Worm (Caenorhabditis elegans) whole organism, young adult: ENCODE results near the gene nrde-3.

Experiments used
- B0019.2 ChIP-seq: fragments of 200-800 bp; sonication (Bioruptor generic); conservative IDR thresholded peaks from 2 replicates; pipeline ENCODE4 v1.3.6; 2022; ENCODE audit warnings: missing genetic modification reagents, missing genetic modification characterization, missing compliant biosample characterization
- B0035.1 ChIP-seq: sonication (generic microtip); optimal IDR thresholded peaks from 2 replicates; lab custom pipeline; 2016; ENCODE audit warnings: missing genetic modification characterization, mild to moderate bottlenecking, missing compliant biosample characterization, missing genotype, missing genetic modification reagents
- B0336.3 ChIP-seq: fragments of 200-800 bp; sonication (Bioruptor generic); IDR thresholded peaks from 2 replicates; pipeline ENCODE4 v1.3.6; 2022; ENCODE audit warnings: missing genetic modification characterization, missing compliant biosample characterization
- F10E7.11 ChIP-seq: sonication (generic microtip); optimal IDR thresholded peaks from 2 replicates; lab custom pipeline; 2017; ENCODE audit warnings: mild to moderate bottlenecking, missing genetic modification characterization, moderate library complexity, missing compliant biosample characterization
- F22D6.2 ChIP-seq: sonication (generic microtip); optimal IDR thresholded peaks from 2 replicates; lab custom pipeline; 2016; ENCODE audit warnings: mild to moderate bottlenecking, missing genetic modification characterization, missing compliant biosample characterization
- F37B4.10 ChIP-seq: fragments of 200-800 bp; sonication (Bioruptor generic); IDR thresholded peaks from 2 replicates; pipeline ENCODE4 v1.3.6; 2022; ENCODE audit warnings: missing genetic modification characterization, missing compliant biosample characterization
- F49E8.2 ChIP-seq: sonication (generic microtip); optimal IDR thresholded peaks from 3 replicates; lab custom pipeline; 2017; ENCODE audit warnings: missing genetic modification characterization, mild to moderate bottlenecking, missing compliant biosample characterization, antibody characterized with exemption, moderate library complexity; ENCODE audit not compliant: insufficient read depth
- F52B5.7 ChIP-seq: sonication (generic microtip); optimal IDR thresholded peaks from 2 replicates; lab custom pipeline; 2016; ENCODE audit warnings: mild to moderate bottlenecking, missing genetic modification characterization, missing compliant biosample characterization
- K11D2.4 ChIP-seq: fragments of 200-800 bp; sonication (Bioruptor generic); IDR thresholded peaks from 2 replicates; pipeline ENCODE4 v1.3.6; 2022; ENCODE audit warnings: missing genetic modification reagents, missing genetic modification characterization, missing compliant biosample characterization
- Y53G8AR.9 ChIP-seq: fragments of 200-800 bp; sonication (Bioruptor generic); conservative IDR thresholded peaks from 2 replicates; pipeline ENCODE4 v1.3.6; 2022; ENCODE audit warnings: missing genetic modification reagents, missing genetic modification characterization, missing compliant biosample characterization
- Y56A3A.18 ChIP-seq: fragments of 200-800 bp; sonication (Bioruptor generic); IDR thresholded peaks from 2 replicates; pipeline ENCODE4 v1.3.6; 2022; ENCODE audit warnings: missing genetic modification reagents, missing genetic modification characterization, missing compliant biosample characterization
- ZK185.1 ChIP-seq: sonication (generic microtip); optimal IDR thresholded peaks from 2 replicates; lab custom pipeline; 2016; ENCODE audit warnings: mild to moderate bottlenecking, missing genetic modification characterization, missing compliant biosample characterization; ENCODE audit not compliant: poor library complexity, severe bottlenecking
- ama-1 ChIP-seq, 3 experiments: fragments of 150-350 bp in 1 of 3; sonication (generic microtip) in 2 of 3; optimal IDR thresholded peaks; 2 replicates each; lab custom pipeline; 2014 to 2018; ENCODE audit warnings: missing biosample characterization in 2 of 3, missing genetic modification characterization in 2 of 3, missing genetic modification reagents in 2 of 3
- athp-1 ChIP-seq: sonication (generic microtip); optimal IDR thresholded peaks from 2 replicates; lab custom pipeline; 2017; ENCODE audit warnings: mild to moderate bottlenecking, missing genetic modification characterization, missing compliant biosample characterization
- attf-5 ChIP-seq: fragments of 200-800 bp; sonication (Bioruptor generic); optimal IDR thresholded peaks from 2 replicates; lab custom pipeline; 2018; ENCODE audit warnings: mild to moderate bottlenecking, missing genetic modification characterization, missing compliant biosample characterization
- bed-1 ChIP-seq: fragments of 200-800 bp; sonication (Bioruptor generic); IDR thresholded peaks from 2 replicates; pipeline ENCODE4 v1.3.6; 2022; ENCODE audit warnings: missing genetic modification reagents, missing genetic modification characterization, missing compliant biosample characterization
- ccch-3 ChIP-seq: fragments of 200-800 bp; sonication (Bioruptor generic); optimal IDR thresholded peaks from 2 replicates; lab custom pipeline; 2018; ENCODE audit warnings: mild to moderate bottlenecking, missing genetic modification characterization, missing compliant biosample characterization
- cebp-2 ChIP-seq: fragments of 200-800 bp; sonication (Bioruptor generic); IDR thresholded peaks from 2 replicates; pipeline ENCODE4 v1.3.6; 2022; ENCODE audit warnings: missing genetic modification characterization, missing compliant biosample characterization
- ceh-58 ChIP-seq: fragments of 200-800 bp; sonication (Bioruptor generic); IDR thresholded peaks from 2 replicates; pipeline ENCODE4 v1.3.6; 2022; ENCODE audit warnings: missing genetic modification characterization, missing compliant biosample characterization
- efl-1 ChIP-seq: fragments of 150-350 bp; optimal IDR thresholded peaks from 2 replicates; lab custom pipeline; 2014; ENCODE audit warnings: missing biosample characterization, missing genetic modification reagents, missing genetic modification characterization
- egl-18 ChIP-seq: fragments of 200-800 bp; sonication (Bioruptor generic); IDR thresholded peaks from 2 replicates; pipeline ENCODE4 v1.3.6; 2022; ENCODE audit warnings: missing genetic modification reagents, missing genetic modification characterization, missing compliant biosample characterization
- hlh-26 ChIP-seq: fragments of 200-800 bp; sonication (Bioruptor generic); conservative IDR thresholded peaks from 2 replicates; pipeline ENCODE4 v1.3.6; 2022; ENCODE audit warnings: missing genetic modification reagents, missing genetic modification characterization, missing compliant biosample characterization
- hmg-20 ChIP-seq: fragments of 200-800 bp; sonication (Bioruptor generic); IDR thresholded peaks from 2 replicates; pipeline ENCODE4 v1.3.6; 2022; ENCODE audit warnings: missing genetic modification reagents, missing genetic modification characterization, missing compliant biosample characterization
- hrde-1 ChIP-seq: sonication (generic microtip); optimal IDR thresholded peaks from 2 replicates; lab custom pipeline; 2016; ENCODE audit warnings: missing genetic modification characterization, mild to moderate bottlenecking, missing compliant biosample characterization, moderate library complexity, missing genotype, missing genetic modification reagents, borderline replicate concordance
- hsf-1 ChIP-seq: fragments of 200-800 bp; sonication (Bioruptor generic); IDR thresholded peaks from 2 replicates; pipeline ENCODE4 v1.3.6; 2022; ENCODE audit warnings: missing genetic modification reagents, missing genetic modification characterization, missing compliant biosample characterization
- lag-1 ChIP-seq: fragments of 200-800 bp; sonication (Bioruptor generic); IDR thresholded peaks from 2 replicates; pipeline ENCODE4 v1.3.6; 2022; ENCODE audit warnings: missing genetic modification reagents, missing genetic modification characterization, missing compliant biosample characterization
- lin-26 ChIP-seq: fragments of 200-800 bp; sonication (Bioruptor generic); IDR thresholded peaks from 2 replicates; pipeline ENCODE4 v1.3.6; 2022; ENCODE audit warnings: missing genetic modification reagents, missing genetic modification characterization, missing compliant biosample characterization
- lin-40 ChIP-seq: sonication (generic microtip); optimal IDR thresholded peaks from 2 replicates; lab custom pipeline; 2016; ENCODE audit warnings: missing genetic modification characterization, mild to moderate bottlenecking, missing compliant biosample characterization, missing genotype, missing genetic modification reagents
- lin-54 ChIP-seq: fragments of 200-800 bp; sonication (Bioruptor generic); optimal IDR thresholded peaks from 2 replicates; lab custom pipeline; 2018; ENCODE audit warnings: mild to moderate bottlenecking, missing genetic modification characterization, missing compliant biosample characterization
- lir-1 ChIP-seq: fragments of 200-800 bp; sonication (Bioruptor generic); conservative IDR thresholded peaks from 2 replicates; pipeline ENCODE4 v1.3.6; 2022; ENCODE audit warnings: missing genetic modification reagents, missing genetic modification characterization, missing compliant biosample characterization
- lsl-1 ChIP-seq: fragments of 200-800 bp; sonication (Bioruptor generic); optimal IDR thresholded peaks from 2 replicates; lab custom pipeline; 2018; ENCODE audit warnings: mild to moderate bottlenecking, missing genetic modification characterization, moderate library complexity, missing compliant biosample characterization
- lsy-27 ChIP-seq: sonication (generic microtip); optimal IDR thresholded peaks from 2 replicates; lab custom pipeline; 2017; ENCODE audit warnings: missing genetic modification characterization, mild to moderate bottlenecking, missing compliant biosample characterization, antibody characterized with exemption, missing genotype, borderline replicate concordance; ENCODE audit not compliant: insufficient read depth
- madf-10 ChIP-seq: sonication (generic microtip); optimal IDR thresholded peaks from 2 replicates; lab custom pipeline; 2016; ENCODE audit warnings: mild to moderate bottlenecking, missing genetic modification characterization, missing compliant biosample characterization
- nfyb-1 ChIP-seq: fragments of 200-800 bp; sonication (Bioruptor generic); IDR thresholded peaks from 2 replicates; pipeline ENCODE4 v1.3.6; 2022; ENCODE audit warnings: missing genetic modification reagents, missing genetic modification characterization, missing compliant biosample characterization
- nhr-27 ChIP-seq: fragments of 200-800 bp; sonication (Bioruptor generic); optimal IDR thresholded peaks from 2 replicates; lab custom pipeline; 2018; ENCODE audit warnings: mild to moderate bottlenecking, missing genetic modification characterization, moderate library complexity, missing compliant biosample characterization
- nhr-80 ChIP-seq: sonication (generic microtip); optimal IDR thresholded peaks from 2 replicates; lab custom pipeline; 2016; ENCODE audit warnings: missing genetic modification characterization, missing compliant biosample characterization
- nhr-90 ChIP-seq: sonication (generic microtip); optimal IDR thresholded peaks from 2 replicates; lab custom pipeline; 2016; ENCODE audit warnings: missing genotype, mild to moderate bottlenecking, missing genetic modification characterization, missing compliant biosample characterization
- rcor-1 ChIP-seq: fragments of 200-800 bp; sonication (Bioruptor generic); IDR thresholded peaks from 2 replicates; pipeline ENCODE4 v1.3.6; 2022; ENCODE audit warnings: missing genetic modification reagents, missing genetic modification characterization, missing compliant biosample characterization
- rec-8 ChIP-seq, 2 experiments: sonication (generic microtip); optimal IDR thresholded peaks; 2 replicates each; lab custom pipeline; 2016; ENCODE audit warnings: mild to moderate bottlenecking in 2 of 2, missing genetic modification characterization in 2 of 2, missing genetic modification reagents in 2 of 2, missing genotype in 2 of 2, missing biosample characterization in 1 of 2, missing compliant biosample characterization in 1 of 2, moderate library complexity in 1 of 2
- snpc-1.1 ChIP-seq: sonication (generic microtip); optimal IDR thresholded peaks from 2 replicates; lab custom pipeline; 2017; ENCODE audit warnings: missing genetic modification characterization, mild to moderate bottlenecking, missing compliant biosample characterization, antibody characterized with exemption, moderate library complexity, missing genotype, missing genetic modification reagents; ENCODE audit not compliant: insufficient read depth
- snpc-3.4 ChIP-seq: sonication (generic microtip); optimal IDR thresholded peaks from 2 replicates; lab custom pipeline; 2017; ENCODE audit warnings: missing genetic modification characterization, mild to moderate bottlenecking, missing compliant biosample characterization, antibody characterized with exemption, moderate library complexity, missing genotype, missing genetic modification reagents
- snpc-4 ChIP-seq, 5 experiments: fragments of 150-350 bp in 1 of 5; sonication (generic microtip) in 4 of 5; optimal IDR thresholded peaks; 2 replicates each; lab custom pipeline; 2014 to 2018; ENCODE audit warnings: missing genetic modification characterization in 5 of 5, missing biosample characterization in 3 of 5, antibody characterized with exemption in 2 of 5, mild to moderate bottlenecking in 2 of 5, missing compliant biosample characterization in 2 of 5, missing genotype in 2 of 5, moderate library complexity in 2 of 5, missing genetic modification reagents in 1 of 5
- tlf-1 ChIP-seq: fragments of 200-800 bp; sonication (Bioruptor generic); optimal IDR thresholded peaks from 2 replicates; lab custom pipeline; 2018; ENCODE audit warnings: mild to moderate bottlenecking, missing genetic modification characterization, missing compliant biosample characterization
- zim-3 ChIP-seq: sonication (generic microtip); optimal IDR thresholded peaks from 2 replicates; lab custom pipeline; 2017; ENCODE audit warnings: mild to moderate bottlenecking, missing genetic modification characterization, moderate library complexity, missing compliant biosample characterization
- ztf-25 ChIP-seq: fragments of 200-800 bp; sonication (Bioruptor generic); IDR thresholded peaks from 2 replicates; pipeline ENCODE4 v1.3.6; 2022; ENCODE audit warnings: missing genetic modification reagents, missing genetic modification characterization, missing compliant biosample characterization

Gene nrde-3

ce11 chrX:410073-410572, 38.1 kb downstream of the nrde-3 start (continued):
- peak; percentile 31 for TF ChIP-seq snpc-3.4
- no peak for TF ChIP-seq ccch-3
- TF ChIP-seq F52B5.7 (tag; lab: Kevin White, UChicago), result peak; percentile 33
- TF ChIP-seq attf-5 (GFP tag; lab: Kevin White, UChicago), result peak; percentile 55
- peak; percentile 47; the same call in 1 of the 2 replicates for TF ChIP-seq hmg-20 (GFP tag; lab: Robert Waterston, UW)
- TF ChIP-seq ztf-25 (GFP tag; lab: Robert Waterston, UW), result peak; percentile 89; the same call in 1 of the 2 replicates
- TF ChIP-seq zim-3 (tag; lab: Kevin White, UChicago), result peak; percentile 53
- no peak for TF ChIP-seq lsy-27
- TF ChIP-seq Y53G8AR.9, result 0 out of 2 replicates have a peak, but pooled peaks have one; percentile 67
- peak; percentile 83 for TF ChIP-seq F22D6.2 (tag; lab: Kevin White, UChicago)
- peak; percentile 76 for TF ChIP-seq rcor-1
- peak; percentile 46 to 84 for TF ChIP-seq rec-8 (tag; optimal IDR thresholded peaks at IDR 0.05; lab: Kevin White, UChicago)
- peak; percentile 89 for TF ChIP-seq K11D2.4
- TF ChIP-seq lag-1 (GFP tag; lab: Robert Waterston, UW), result no peak
- TF ChIP-seq egl-18, result peak; percentile 86
- peak; percentile 96 for TF ChIP-seq B0336.3 (GFP tag; lab: Robert Waterston, UW)
- peak; percentile 31 for TF ChIP-seq F49E8.2 (tag; lab: Kevin White, UChicago)
- TF ChIP-seq efl-1, result no peak
- peak; percentile 83 for TF ChIP-seq nhr-90 (tag; lab: Kevin White, UChicago)
- peak; percentile 90 for TF ChIP-seq ZK185.1 (tag; lab: Kevin White, UChicago)
- TF ChIP-seq lin-40 (tag; lab: Kevin White, UChicago), result peak; percentile 98
- TF ChIP-seq tlf-1 (GFP tag; lab: Kevin White, UChicago), result peak; percentile 69
- TF ChIP-seq B0035.1 (tag; lab: Kevin White, UChicago), result peak; percentile 83
- TF ChIP-seq nfyb-1 (GFP tag; lab: Robert Waterston, UW), result peak; percentile 89
- peak; percentile 86 for TF ChIP-seq lin-26 (GFP tag; lab: Robert Waterston, UW)
- peak; percentile 35 for TF ChIP-seq nhr-27
- TF ChIP-seq snpc-1.1 (tag; lab: Kevin White, UChicago), result no peak
- no peak for TF ChIP-seq cebp-2 (GFP tag; lab: Robert Waterston, UW)
- 0 out of 2 replicates have a peak, but pooled peaks have one; percentile 5 for TF ChIP-seq F37B4.10 (GFP tag; lab: Robert Waterston, UW)
- TF ChIP-seq ama-1 (optimal IDR thresholded peaks at IDR 0.05; lab: Kevin White, UChicago), result no peak
- TF ChIP-seq ama-1 (GFP tag; optimal IDR thresholded peaks at IDR 0.05; lab: Kevin White, UChicago), result peak in 1 of 2 experiments; percentile 26
- peak; percentile 91 for TF ChIP-seq madf-10 (tag; lab: Kevin White, UChicago)
- TF ChIP-seq lin-54, result peak; percentile 68
- no peak; the same call in 1 of the 2 replicates for TF ChIP-seq B0019.2 (GFP tag; lab: Robert Waterston, UW)
- TF ChIP-seq F10E7.11, result peak; percentile 82
- TF ChIP-seq lir-1 (GFP tag; lab: Robert Waterston, UW), result 0 out of 2 replicates have a peak, but pooled peaks have one; percentile 18
- TF ChIP-seq Y56A3A.18 (GFP tag; lab: Robert Waterston, UW), result peak; percentile 70
- TF ChIP-seq lsl-1 (GFP tag; lab: Kevin White, UChicago), result no peak
- TF ChIP-seq hlh-26 (GFP tag; lab: Robert Waterston, UW), result no peak
- TF ChIP-seq hrde-1, result peak; percentile 80
- 0 out of 2 replicates have a peak, but pooled peaks have one; percentile 8 for TF ChIP-seq bed-1
- no peak for TF ChIP-seq hsf-1 (GFP tag; lab: Robert Waterston, UW)
- peak; percentile 64 for TF ChIP-seq athp-1 (tag; lab: Kevin White, UChicago)
- no peak for TF ChIP-seq ceh-58 (GFP tag; lab: Robert Waterston, UW)
- peak; percentile 58 for TF ChIP-seq snpc-4 (GFP tag; optimal IDR thresholded peaks at IDR 0.05; lab: Kevin White, UChicago)
- TF ChIP-seq snpc-4 (tag; optimal IDR thresholded peaks at IDR 0.05; lab: Kevin White, UChicago), result peak in 3 of 4 experiments; percentile 45 to 78 (median 54)
- TF ChIP-seq nhr-80 (tag; lab: Kevin White, UChicago), result peak; percentile 84
